Worm (Caenorhabditis elegans) whole organism, L1 larva: ENCODE measurements around the gene ceh-31.

Experiments used
- C04F5.9 ChIP-seq: sonication (generic microtip); optimal IDR thresholded peaks from 2 replicates; lab custom pipeline; 2016; ENCODE audit warnings: missing genetic modification characterization, missing compliant biosample characterization
- C34B4.2 ChIP-seq: sonication (generic microtip); optimal IDR thresholded peaks from 2 replicates; lab custom pipeline; 2017; ENCODE audit warnings: mild to moderate bottlenecking, missing genetic modification characterization, missing compliant biosample characterization
- F16B12.6 ChIP-seq: fragments of 150-350 bp; optimal IDR thresholded peaks from 2 replicates; lab custom pipeline; 2014; ENCODE audit warnings: missing biosample characterization, missing genetic modification characterization
- aha-1 ChIP-seq: fragments of 150-350 bp; optimal IDR thresholded peaks from 2 replicates; lab custom pipeline; 2014; ENCODE audit warnings: missing biosample characterization, missing genetic modification characterization
- alr-1 ChIP-seq: fragments of 200-800 bp; sonication (Bioruptor generic); optimal IDR thresholded peaks from 2 replicates; lab custom pipeline; 2018; ENCODE audit warnings: borderline replicate concordance, mild to moderate bottlenecking, missing genetic modification characterization, missing compliant biosample characterization
- aly-2 ChIP-seq: fragments of 150-350 bp; optimal IDR thresholded peaks from 2 replicates; lab custom pipeline; 2014; ENCODE audit warnings: missing biosample characterization, missing genetic modification characterization
- ceh-63 ChIP-seq: fragments of 200-800 bp; sonication (Bioruptor generic); optimal IDR thresholded peaks from 2 replicates; lab custom pipeline; 2018; ENCODE audit warnings: mild to moderate bottlenecking, missing genetic modification characterization, missing compliant biosample characterization
- ceh-90 ChIP-seq: sonication (generic microtip); optimal IDR thresholded peaks from 2 replicates; lab custom pipeline; 2016; ENCODE audit warnings: missing genetic modification characterization, missing compliant biosample characterization
- ces-1 ChIP-seq: fragments of 150-350 bp; optimal IDR thresholded peaks from 2 replicates; lab custom pipeline; 2014; ENCODE audit warnings: missing biosample characterization, missing genetic modification reagents, missing genetic modification characterization
- dpl-1 ChIP-seq, 3 experiments: fragments of 150-350 bp in 2 of 3; sonication (generic microtip) in 1 of 3; optimal IDR thresholded peaks; 2 replicates each; lab custom pipeline; 2014 to 2017; ENCODE audit warnings: missing biosample characterization in 3 of 3, missing genetic modification characterization in 3 of 3, missing genetic modification reagents in 3 of 3
- efl-1 ChIP-seq, 4 experiments: fragments of 150-350 bp; optimal IDR thresholded peaks in 3 of 4; peaks in 1 of 4; 1 replicate in 1 of 4; 2 replicates in 3 of 4; lab custom pipeline; 2014; ENCODE audit warnings: missing biosample characterization in 2 of 4, missing genetic modification characterization in 2 of 4, missing genetic modification reagents in 2 of 4
- efl-3 ChIP-seq: fragments of 200-800 bp; sonication (Bioruptor generic); optimal IDR thresholded peaks from 2 replicates; lab custom pipeline; 2018; ENCODE audit warnings: mild to moderate bottlenecking, missing genetic modification characterization, missing compliant biosample characterization
- egl-13 ChIP-seq: sonication (generic microtip); optimal IDR thresholded peaks from 2 replicates; lab custom pipeline; 2016; ENCODE audit warnings: missing genotype, missing genetic modification reagents, missing genetic modification characterization, missing compliant biosample characterization
- egl-27 ChIP-seq, 2 experiments: fragments of 150-350 bp in 1 of 2; sonication (generic microtip); optimal IDR thresholded peaks; 3 replicates each; lab custom pipeline; 2017 to 2018; ENCODE audit warnings: missing biosample characterization in 2 of 2, missing genetic modification characterization in 2 of 2, missing genetic modification reagents in 2 of 2
- elt-3 ChIP-seq, 6 experiments: fragments of 150-350 bp in 1 of 6; sonication (generic microtip); optimal IDR thresholded peaks; 2 replicates each; lab custom pipeline; 2017 to 2018; ENCODE audit warnings: missing biosample characterization in 6 of 6, missing genetic modification characterization in 6 of 6, inconsistent platforms in 1 of 6
- ets-5 ChIP-seq: fragments of 200-800 bp; sonication (Bioruptor generic); IDR thresholded peaks from 2 replicates; pipeline ENCODE4 v1.3.6; 2022; ENCODE audit warnings: missing genetic modification characterization, missing compliant biosample characterization
- fos-1 ChIP-seq: fragments of 150-350 bp; optimal IDR thresholded peaks from 2 replicates; lab custom pipeline; 2014; ENCODE audit warnings: missing biosample characterization, missing genetic modification characterization
- grh-1 ChIP-seq: fragments of 200-800 bp; sonication (Bioruptor generic); IDR thresholded peaks from 2 replicates; pipeline ENCODE4 v1.3.6; 2022; ENCODE audit warnings: missing genetic modification reagents, missing genetic modification characterization, missing compliant biosample characterization
- hlh-17 ChIP-seq: fragments of 200-800 bp; sonication (Bioruptor generic); optimal IDR thresholded peaks from 2 replicates; lab custom pipeline; 2018; ENCODE audit warnings: missing genetic modification characterization, mild to moderate bottlenecking, missing compliant biosample characterization, moderate library complexity, borderline replicate concordance
- hlh-4 ChIP-seq: sonication (generic microtip); optimal IDR thresholded peaks from 2 replicates; lab custom pipeline; 2016; ENCODE audit warnings: mild to moderate bottlenecking, missing genetic modification characterization, missing compliant biosample characterization
- hpl-2 ChIP-seq: fragments of 150-350 bp; optimal IDR thresholded peaks from 2 replicates; lab custom pipeline; 2014; ENCODE audit warnings: missing biosample characterization, missing genetic modification reagents, missing genetic modification characterization
- irx-1 ChIP-seq: sonication (generic microtip); optimal IDR thresholded peaks from 2 replicates; lab custom pipeline; 2016; ENCODE audit warnings: missing genetic modification characterization, missing compliant biosample characterization
- jun-1 ChIP-seq: fragments of 150-350 bp; optimal IDR thresholded peaks from 2 replicates; lab custom pipeline; 2014; ENCODE audit warnings: missing biosample characterization, missing genetic modification reagents, missing genetic modification characterization
- lin-15B ChIP-seq: fragments of 150-350 bp; sonication (generic microtip); optimal IDR thresholded peaks from 3 replicates; lab custom pipeline; 2014; ENCODE audit warnings: missing biosample characterization, missing genetic modification characterization
- lin-35 ChIP-seq, 2 experiments: fragments of 150-350 bp; optimal IDR thresholded peaks; 2 replicates each; lab custom pipeline; 2014; ENCODE audit warnings: missing biosample characterization in 2 of 2, missing genetic modification characterization in 2 of 2, missing genetic modification reagents in 2 of 2
- lin-39 ChIP-seq: fragments of 150-350 bp; optimal IDR thresholded peaks from 2 replicates; lab custom pipeline; 2014; ENCODE audit warnings: missing biosample characterization, missing genetic modification reagents, missing genetic modification characterization
- lir-3 ChIP-seq: sonication (generic microtip); optimal IDR thresholded peaks from 2 replicates; lab custom pipeline; 2016; ENCODE audit warnings: mild to moderate bottlenecking, missing genetic modification characterization, moderate library complexity, missing compliant biosample characterization; ENCODE audit not compliant: poor library complexity
- lsy-2 ChIP-seq, 2 experiments: fragments of 150-350 bp; optimal IDR thresholded peaks; 2 replicates each; lab custom pipeline; 2014; ENCODE audit warnings: missing biosample characterization in 2 of 2, missing genetic modification characterization in 2 of 2
- mab-9 ChIP-seq: fragments of 200-800 bp; sonication (Bioruptor generic); IDR thresholded peaks from 2 replicates; pipeline ENCODE4 v1.3.6; 2022; ENCODE audit warnings: missing genetic modification reagents, missing genetic modification characterization, missing compliant biosample characterization
- mdl-1 ChIP-seq, 2 experiments: fragments of 150-350 bp; optimal IDR thresholded peaks; 2 replicates each; lab custom pipeline; 2014 to 2017; ENCODE audit warnings: missing biosample characterization in 2 of 2, missing genetic modification characterization in 2 of 2, inconsistent platforms in 1 of 2
- mef-2 ChIP-seq: fragments of 150-350 bp; optimal IDR thresholded peaks from 2 replicates; lab custom pipeline; 2014; ENCODE audit warnings: missing biosample characterization, missing genetic modification characterization
- mep-1 ChIP-seq: fragments of 150-350 bp; optimal IDR thresholded peaks from 2 replicates; lab custom pipeline; 2014; ENCODE audit warnings: missing biosample characterization, missing genetic modification characterization
- nhr-11 ChIP-seq: fragments of 150-350 bp; optimal IDR thresholded peaks from 2 replicates; lab custom pipeline; 2014; ENCODE audit warnings: missing biosample characterization, missing genetic modification characterization
- nhr-20 ChIP-seq: sonication (generic microtip); optimal IDR thresholded peaks from 2 replicates; lab custom pipeline; 2016; ENCODE audit warnings: mild to moderate bottlenecking, missing genetic modification characterization, missing compliant biosample characterization
- nhr-237 ChIP-seq: fragments of 150-350 bp; optimal IDR thresholded peaks from 2 replicates; lab custom pipeline; 2014; ENCODE audit warnings: missing biosample characterization, missing genetic modification characterization
- nhr-47 ChIP-seq: sonication (generic microtip); optimal IDR thresholded peaks from 2 replicates; lab custom pipeline; 2016; ENCODE audit warnings: mild to moderate bottlenecking, missing genetic modification characterization, moderate library complexity, missing compliant biosample characterization
- nhr-77 ChIP-seq: fragments of 150-350 bp; optimal IDR thresholded peaks from 2 replicates; lab custom pipeline; 2014; ENCODE audit warnings: missing biosample characterization, missing genetic modification characterization
- nhr-85 ChIP-seq: sonication (generic microtip); peaks from one replicate; lab custom pipeline; 2016; ENCODE audit warnings: missing genetic modification characterization, inconsistent platforms, missing compliant biosample characterization
- pax-3 ChIP-seq: fragments of 200-800 bp; sonication (Bioruptor generic); optimal IDR thresholded peaks from 2 replicates; lab custom pipeline; 2018; ENCODE audit warnings: mild to moderate bottlenecking, missing genetic modification characterization, moderate library complexity, missing compliant biosample characterization
- snu-23 ChIP-seq: sonication (generic microtip); optimal IDR thresholded peaks from 2 replicates; lab custom pipeline; 2016; ENCODE audit warnings: missing genetic modification characterization, missing compliant biosample characterization
- tbx-2 ChIP-seq: sonication (generic microtip); optimal IDR thresholded peaks from 2 replicates; lab custom pipeline; 2016; ENCODE audit warnings: missing genetic modification characterization, missing compliant biosample characterization
- unc-130 ChIP-seq: fragments of 150-350 bp; optimal IDR thresholded peaks from 2 replicates; lab custom pipeline; 2017; ENCODE audit warnings: missing biosample characterization, missing genetic modification characterization, inconsistent platforms
- unc-30 ChIP-seq: sonication (generic microtip); optimal IDR thresholded peaks from 2 replicates; lab custom pipeline; 2017; ENCODE audit warnings: missing biosample characterization, missing genetic modification characterization
- unc-86 ChIP-seq: sonication (generic microtip); optimal IDR thresholded peaks from 2 replicates; lab custom pipeline; 2016; ENCODE audit warnings: missing genetic modification characterization, missing compliant biosample characterization
- unc-98 ChIP-seq: fragments of 200-800 bp; sonication (Bioruptor generic); IDR thresholded peaks from 2 replicates; pipeline ENCODE4 v1.3.6; 2022; ENCODE audit warnings: missing genetic modification characterization, missing compliant biosample characterization
- zag-1 ChIP-seq: fragments of 150-350 bp; optimal IDR thresholded peaks from 2 replicates; lab custom pipeline; 2014; ENCODE audit warnings: missing biosample characterization, missing genetic modification characterization
- zip-4 ChIP-seq: fragments of 200-800 bp; sonication (Bioruptor generic); optimal IDR thresholded peaks from 2 replicates; lab custom pipeline; 2018; ENCODE audit warnings: mild to moderate bottlenecking, missing genetic modification characterization, moderate library complexity, missing compliant biosample characterization
- ztf-11 ChIP-seq, 2 experiments: sonication (generic microtip); optimal IDR thresholded peaks; 2 replicates each; lab custom pipeline; 2016 to 2017; ENCODE audit warnings: missing genetic modification characterization in 2 of 2, missing biosample characterization in 1 of 2, missing compliant biosample characterization in 1 of 2

Gene ceh-31

ce11 chrX:3091119-3091746 is 21.0 kb upstream of the ceh-31 start:
- TF ChIP-seq ceh-63 (GFP tag; lab: Kevin White, UChicago): no peak
- no peak for TF ChIP-seq unc-30 (tag; lab: Kevin White, UChicago)
- TF ChIP-seq nhr-85: peak; percentile 6
- TF ChIP-seq, all 84 proteins: peak for 1

ce11 chrX:3089894-3090414 is 19.7 kb upstream of the ceh-31 start:
- TF ChIP-seq nhr-85 (peak; percentile 74), lin-39 (tag; lab: Kevin White, UChicago) (no peak), ceh-63 (GFP tag; lab: Kevin White, UChicago) (peak; percentile 36), lin-35 (GFP tag; optimal IDR thresholded peaks at IDR 0.05; lab: Kevin White, UChicago) (peak in 1 of 2 experiments; percentile 52), zip-4 (no peak), grh-1 (GFP tag; lab: Robert Waterston, UW) (no peak), nhr-47 (tag; lab: Kevin White, UChicago) (peak; percentile 48), ets-5 (GFP tag; lab: Robert Waterston, UW) (no peak), C04F5.9 (tag; lab: Kevin White, UChicago) (no peak), aha-1 (tag; lab: Kevin White, UChicago) (peak; percentile 68), unc-130 (peak; percentile 38), fos-1 (tag; lab: Kevin White, UChicago) (no peak), efl-1 (optimal IDR thresholded peaks at IDR 0.05; lab: Kevin White, UChicago) (peak; percentile 4 to 11), efl-1 (GFP tag; optimal IDR thresholded peaks at IDR 0.05 in 1 of 2; lab: Kevin White, UChicago) (peak in 1 of 2 experiments; percentile 92), jun-1 (tag; lab: Kevin White, UChicago) (no peak), aly-2 (tag; lab: Kevin White, UChicago) (no peak), hlh-17 (GFP tag; lab: Kevin White, UChicago) (no peak), egl-13 (no peak), unc-98 (GFP tag; lab: Robert Waterston, UW) (no peak), nhr-237 (tag; lab: Kevin White, UChicago) (no peak), ztf-11 (tag; optimal IDR thresholded peaks at IDR 0.05; lab: Kevin White, UChicago) (no peak), mef-2 (tag; lab: Kevin White, UChicago) (no peak), zag-1 (no peak), dpl-1 (GFP tag; optimal IDR thresholded peaks at IDR 0.05; lab: Kevin White, UChicago) (no peak), C34B4.2 (no peak), egl-27 (tag; optimal IDR thresholded peaks at IDR 0.05; lab: Kevin White, UChicago) (no peak), irx-1 (tag; lab: Kevin White, UChicago) (no peak), hlh-4 (tag; lab: Kevin White, UChicago) (no peak), F16B12.6 (tag; lab: Kevin White, UChicago) (no peak), nhr-11 (tag; lab: Kevin White, UChicago) (no peak), hpl-2 (GFP tag; lab: Kevin White, UChicago) (no peak), snu-23 (GFP tag; lab: Kevin White, UChicago) (peak; percentile 66), nhr-77 (no peak), ceh-90 (tag; lab: Kevin White, UChicago) (no peak), mep-1 (peak; percentile 49), alr-1 (tag; lab: Kevin White, UChicago) (no peak), lin-15B (no peak), ces-1 (GFP tag; lab: Kevin White, UChicago) (no peak), pax-3 (tag; lab: Kevin White, UChicago) (no peak), lir-3 (tag; lab: Kevin White, UChicago) (peak; percentile 22), elt-3 (tag; optimal IDR thresholded peaks at IDR 0.05; lab: Kevin White, UChicago) (peak in 5 of 6 experiments; percentile 25 to 72 (median 42)), tbx-2 (tag; lab: Kevin White, UChicago) (peak; percentile 54), mdl-1 (tag; optimal IDR thresholded peaks at IDR 0.05; lab: Kevin White, UChicago) (peak in 1 of 2 experiments; percentile 57), lsy-2 (tag; optimal IDR thresholded peaks at IDR 0.05; lab: Kevin White, UChicago) (peak in 1 of 2 experiments; percentile 34), unc-86 (no peak), efl-3 (no peak), unc-30 (tag; lab: Kevin White, UChicago) (no peak), mab-9 (GFP tag; lab: Robert Waterston, UW) (no peak), nhr-20 (tag; lab: Kevin White, UChicago) (peak; percentile 62)
